Worm (Caenorhabditis elegans) whole organism, early embryonic: Measurements from ENCODE around the gene R05D8.7.

Experiments used
- ama-1 ChIP-seq: fragments of 150-350 bp; optimal IDR thresholded peaks from 2 replicates; lab custom pipeline; 2014
- scrt-1 ChIP-seq: fragments of 200-800 bp; sonication (Bioruptor generic); IDR thresholded peaks from 2 replicates; pipeline ENCODE4 v1.3.6; 2022; ENCODE audit warnings: missing genetic modification characterization, missing compliant biosample characterization
- sea-1 ChIP-seq: fragments of 200-800 bp; sonication (Bioruptor generic); conservative IDR thresholded peaks from 2 replicates; pipeline ENCODE4 v1.3.6; 2022; ENCODE audit warnings: missing genetic modification characterization, missing compliant biosample characterization

ce11 chrV:2725225-2725624, 37.8 kb downstream of the R05D8.7 start, which contains the start of gene srg-59:
- TF ChIP-seq sea-1 (GFP tag; lab: Robert Waterston, UW) = no peak
- no peak for TF ChIP-seq ama-1 (lab: Kevin White, UChicago)
- no peak for TF ChIP-seq scrt-1 (GFP tag; lab: Robert Waterston, UW)
